Worm (Caenorhabditis elegans) whole organism, L1 larva: ENCODE measurements around the gene F52G3.1.

Source experiments
- C16A3.4 ChIP-seq: fragments of 150-350 bp; optimal IDR thresholded peaks from 2 replicates; lab custom pipeline; 2014; ENCODE audit warnings: missing biosample characterization, missing genetic modification characterization
- C34B4.2 ChIP-seq: sonication (generic microtip); optimal IDR thresholded peaks from 2 replicates; lab custom pipeline; 2017; ENCODE audit warnings: mild to moderate bottlenecking, missing genetic modification characterization, missing compliant biosample characterization
- F16B12.6 ChIP-seq: fragments of 150-350 bp; optimal IDR thresholded peaks from 2 replicates; lab custom pipeline; 2014; ENCODE audit warnings: missing biosample characterization, missing genetic modification characterization
- alr-1 ChIP-seq: fragments of 200-800 bp; sonication (Bioruptor generic); optimal IDR thresholded peaks from 2 replicates; lab custom pipeline; 2018; ENCODE audit warnings: borderline replicate concordance, mild to moderate bottlenecking, missing genetic modification characterization, missing compliant biosample characterization
- ceh-8 ChIP-seq: fragments of 200-800 bp; sonication (Bioruptor generic); optimal IDR thresholded peaks from 2 replicates; lab custom pipeline; 2018; ENCODE audit warnings: mild to moderate bottlenecking, missing genetic modification characterization, moderate library complexity, missing compliant biosample characterization
- ceh-82 ChIP-seq, 3 experiments: fragments of 150-350 bp in 1 of 3; sonication (generic microtip) in 2 of 3; optimal IDR thresholded peaks; 2 replicates each; lab custom pipeline; 2014 to 2017; ENCODE audit warnings: missing biosample characterization in 3 of 3, missing genetic modification characterization in 3 of 3
- efl-3 ChIP-seq: fragments of 200-800 bp; sonication (Bioruptor generic); optimal IDR thresholded peaks from 2 replicates; lab custom pipeline; 2018; ENCODE audit warnings: mild to moderate bottlenecking, missing genetic modification characterization, missing compliant biosample characterization
- elt-2 ChIP-seq: sonication (generic microtip); optimal IDR thresholded peaks from 2 replicates; lab custom pipeline; 2016; ENCODE audit warnings: missing genetic modification characterization, mild to moderate bottlenecking, inconsistent platforms, missing compliant biosample characterization, missing genetic modification reagents
- elt-3 ChIP-seq, 6 experiments: fragments of 150-350 bp in 1 of 6; sonication (generic microtip); optimal IDR thresholded peaks; 2 replicates each; lab custom pipeline; 2017 to 2018; ENCODE audit warnings: missing biosample characterization in 6 of 6, missing genetic modification characterization in 6 of 6, inconsistent platforms in 1 of 6
- ets-5 ChIP-seq: fragments of 200-800 bp; sonication (Bioruptor generic); IDR thresholded peaks from 2 replicates; pipeline ENCODE4 v1.3.6; 2022; ENCODE audit warnings: missing genetic modification characterization, missing compliant biosample characterization
- fos-1 ChIP-seq: fragments of 150-350 bp; optimal IDR thresholded peaks from 2 replicates; lab custom pipeline; 2014; ENCODE audit warnings: missing biosample characterization, missing genetic modification characterization
- hpl-2 ChIP-seq: fragments of 150-350 bp; optimal IDR thresholded peaks from 2 replicates; lab custom pipeline; 2014; ENCODE audit warnings: missing biosample characterization, missing genetic modification reagents, missing genetic modification characterization
- isw-1 ChIP-seq: fragments of 200-800 bp; sonication (Bioruptor generic); IDR thresholded peaks from 2 replicates; pipeline ENCODE4 v1.3.6; 2022; ENCODE audit warnings: missing genetic modification characterization, missing compliant biosample characterization
- jun-1 ChIP-seq: fragments of 150-350 bp; optimal IDR thresholded peaks from 2 replicates; lab custom pipeline; 2014; ENCODE audit warnings: missing biosample characterization, missing genetic modification reagents, missing genetic modification characterization
- lin-14 ChIP-seq: fragments of 200-800 bp; sonication (Bioruptor generic); optimal IDR thresholded peaks from 2 replicates; lab custom pipeline; 2018; ENCODE audit warnings: mild to moderate bottlenecking, missing genetic modification characterization, moderate library complexity, missing compliant biosample characterization
- lsy-2 ChIP-seq, 2 experiments: fragments of 150-350 bp; optimal IDR thresholded peaks; 2 replicates each; lab custom pipeline; 2014; ENCODE audit warnings: missing biosample characterization in 2 of 2, missing genetic modification characterization in 2 of 2
- mab-9 ChIP-seq: fragments of 200-800 bp; sonication (Bioruptor generic); IDR thresholded peaks from 2 replicates; pipeline ENCODE4 v1.3.6; 2022; ENCODE audit warnings: missing genetic modification reagents, missing genetic modification characterization, missing compliant biosample characterization
- nhr-19 ChIP-seq: fragments of 200-800 bp; sonication (Bioruptor generic); conservative IDR thresholded peaks from 2 replicates; pipeline ENCODE4 v1.3.6; 2022; ENCODE audit warnings: missing genetic modification characterization, missing compliant biosample characterization
- nhr-28 ChIP-seq: fragments of 150-350 bp; optimal IDR thresholded peaks from 2 replicates; lab custom pipeline; 2014; ENCODE audit warnings: missing biosample characterization, missing genetic modification characterization
- nhr-47 ChIP-seq: sonication (generic microtip); optimal IDR thresholded peaks from 2 replicates; lab custom pipeline; 2016; ENCODE audit warnings: mild to moderate bottlenecking, missing genetic modification characterization, moderate library complexity, missing compliant biosample characterization
- nhr-71 ChIP-seq: sonication (generic microtip); optimal IDR thresholded peaks from 2 replicates; lab custom pipeline; 2016; ENCODE audit warnings: mild to moderate bottlenecking, missing genetic modification characterization, moderate library complexity, missing compliant biosample characterization
- nhr-77 ChIP-seq: fragments of 150-350 bp; optimal IDR thresholded peaks from 2 replicates; lab custom pipeline; 2014; ENCODE audit warnings: missing biosample characterization, missing genetic modification characterization
- nhr-84 ChIP-seq: sonication (generic microtip); optimal IDR thresholded peaks from 2 replicates; lab custom pipeline; 2017; ENCODE audit warnings: missing biosample characterization, missing genetic modification characterization
- nhr-85 ChIP-seq: sonication (generic microtip); peaks from one replicate; lab custom pipeline; 2016; ENCODE audit warnings: missing genetic modification characterization, inconsistent platforms, missing compliant biosample characterization
- nhr-90 ChIP-seq: sonication (generic microtip); optimal IDR thresholded peaks from 2 replicates; lab custom pipeline; 2016; ENCODE audit warnings: mild to moderate bottlenecking, missing genetic modification characterization, missing compliant biosample characterization; ENCODE audit not compliant: poor library complexity
- pag-3 ChIP-seq: sonication (generic microtip); optimal IDR thresholded peaks from 2 replicates; lab custom pipeline; 2017; ENCODE audit warnings: missing genetic modification characterization, mild to moderate bottlenecking, missing compliant biosample characterization, antibody characterized with exemption, borderline replicate concordance; ENCODE audit not compliant: insufficient read depth
- rnt-1 ChIP-seq: sonication (generic microtip); optimal IDR thresholded peaks from 2 replicates; lab custom pipeline; 2016; ENCODE audit warnings: mild to moderate bottlenecking, missing genetic modification characterization, moderate library complexity, missing compliant biosample characterization
- sptf-1 ChIP-seq: fragments of 150-350 bp; optimal IDR thresholded peaks from 2 replicates; lab custom pipeline; 2014; ENCODE audit warnings: missing biosample characterization, missing genetic modification characterization
- tbx-2 ChIP-seq: sonication (generic microtip); optimal IDR thresholded peaks from 2 replicates; lab custom pipeline; 2016; ENCODE audit warnings: missing genetic modification characterization, missing compliant biosample characterization
- unc-86 ChIP-seq: sonication (generic microtip); optimal IDR thresholded peaks from 2 replicates; lab custom pipeline; 2016; ENCODE audit warnings: missing genetic modification characterization, missing compliant biosample characterization
- unc-98 ChIP-seq: fragments of 200-800 bp; sonication (Bioruptor generic); IDR thresholded peaks from 2 replicates; pipeline ENCODE4 v1.3.6; 2022; ENCODE audit warnings: missing genetic modification characterization, missing compliant biosample characterization
- xbp-1 ChIP-seq: sonication (generic microtip); optimal IDR thresholded peaks from 2 replicates; lab custom pipeline; 2016; ENCODE audit warnings: missing genetic modification characterization, missing compliant biosample characterization
- zag-1 ChIP-seq: fragments of 150-350 bp; optimal IDR thresholded peaks from 2 replicates; lab custom pipeline; 2014; ENCODE audit warnings: missing biosample characterization, missing genetic modification characterization
- ztf-11 ChIP-seq, 2 experiments: sonication (generic microtip); optimal IDR thresholded peaks; 2 replicates each; lab custom pipeline; 2016 to 2017; ENCODE audit warnings: missing genetic modification characterization in 2 of 2, missing biosample characterization in 1 of 2, missing compliant biosample characterization in 1 of 2

Gene F52G3.1

ce11 chrX:16998003-16998402 is 34.3 kb downstream of the F52G3.1 start (continued):
- TF ChIP-seq efl-3 (GFP tag; lab: Kevin White, UChicago) (no peak), elt-3 (tag; optimal IDR thresholded peaks at IDR 0.05; lab: Kevin White, UChicago) (peak in 1 of 6 experiments; percentile 17), alr-1 (tag; lab: Kevin White, UChicago) (no peak), pag-3 (tag; lab: Kevin White, UChicago) (no peak), zag-1 (tag; lab: Kevin White, UChicago) (no peak), unc-86 (tag; lab: Kevin White, UChicago) (no peak), nhr-77 (no peak), unc-98 (GFP tag; lab: Robert Waterston, UW) (no peak)

- TF ChIP-seq lin-14 (GFP tag; lab: Kevin White, UChicago) (peak; percentile 39), rnt-1 (tag; lab: Kevin White, UChicago) (no peak), lsy-2 (tag; optimal IDR thresholded peaks at IDR 0.05; lab: Kevin White, UChicago) (peak in 1 of 2 experiments; percentile 6)
- TF ChIP-seq, all 84 proteins: peak for 2
Observed at ce11 chrX:16998981-16999380, 35.3 kb downstream of the F52G3.1 start.

DNA sequence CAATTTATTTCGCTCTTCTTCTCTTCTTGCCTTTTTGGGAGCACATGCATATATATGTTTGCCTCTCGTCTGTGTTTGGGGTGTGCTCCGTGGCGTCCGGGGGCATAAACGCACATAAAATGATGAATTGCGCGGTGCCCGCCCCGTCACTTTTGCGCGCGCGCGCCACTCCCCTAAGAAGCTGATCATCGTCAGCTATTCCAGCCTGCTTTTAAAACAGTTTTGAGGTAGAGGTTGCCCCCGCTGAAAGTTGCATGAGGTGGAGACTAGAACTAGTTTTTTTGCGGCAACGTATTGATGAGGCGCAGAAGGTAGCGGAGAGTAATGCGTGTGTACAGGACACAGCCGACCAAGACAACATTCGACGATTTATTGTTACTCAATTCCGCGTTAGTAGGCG is 36.0 kb downstream of the F52G3.1 start:
- TF ChIP-seq nhr-85 (tag; lab: Kevin White, UChicago) (peak; percentile 54), nhr-84 (tag; lab: Kevin White, UChicago) (no peak)

DNA sequence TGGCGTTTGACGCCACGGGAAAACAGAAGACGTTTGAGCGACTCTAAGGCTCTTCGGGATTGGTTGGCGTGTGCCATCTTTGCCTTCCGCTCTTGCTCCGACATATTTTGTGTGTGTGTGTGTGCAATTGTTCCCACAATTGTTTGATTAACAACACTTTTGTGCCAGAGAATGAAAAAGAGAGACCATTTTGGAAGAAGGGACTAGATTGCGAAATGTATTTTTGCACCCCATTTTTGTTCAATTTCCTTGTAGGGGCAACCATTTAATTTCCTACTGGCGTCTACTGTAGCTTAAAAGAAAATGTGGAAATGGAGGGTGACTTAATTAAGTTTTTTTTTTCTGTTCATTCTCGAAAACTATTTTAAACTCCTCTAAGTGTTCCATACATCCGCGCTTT is 38.5 kb downstream of the F52G3.1 start:
- TF ChIP-seq nhr-77 (no peak), ceh-82 (tag; optimal IDR thresholded peaks at IDR 0.05; lab: Kevin White, UChicago) (peak in 1 of 3 experiments; percentile 19), lsy-2 (tag; optimal IDR thresholded peaks at IDR 0.05; lab: Kevin White, UChicago) (peak in 1 of 2 experiments; percentile 35), xbp-1 (tag; lab: Kevin White, UChicago) (peak; percentile 44), nhr-71 (tag; lab: Kevin White, UChicago) (peak; percentile 32), sptf-1 (tag; lab: Kevin White, UChicago) (no peak), fos-1 (tag; lab: Kevin White, UChicago) (no peak), alr-1 (tag; lab: Kevin White, UChicago) (no peak), ceh-8 (GFP tag; lab: Kevin White, UChicago) (no peak), lin-14 (GFP tag; lab: Kevin White, UChicago) (peak; percentile 58), C34B4.2 (tag; lab: Kevin White, UChicago) (no peak), F16B12.6 (tag; lab: Kevin White, UChicago) (no peak), ztf-11 (tag; optimal IDR thresholded peaks at IDR 0.05; lab: Kevin White, UChicago) (no peak), nhr-19 (GFP tag; lab: Robert Waterston, UW) (no peak)

DNA sequence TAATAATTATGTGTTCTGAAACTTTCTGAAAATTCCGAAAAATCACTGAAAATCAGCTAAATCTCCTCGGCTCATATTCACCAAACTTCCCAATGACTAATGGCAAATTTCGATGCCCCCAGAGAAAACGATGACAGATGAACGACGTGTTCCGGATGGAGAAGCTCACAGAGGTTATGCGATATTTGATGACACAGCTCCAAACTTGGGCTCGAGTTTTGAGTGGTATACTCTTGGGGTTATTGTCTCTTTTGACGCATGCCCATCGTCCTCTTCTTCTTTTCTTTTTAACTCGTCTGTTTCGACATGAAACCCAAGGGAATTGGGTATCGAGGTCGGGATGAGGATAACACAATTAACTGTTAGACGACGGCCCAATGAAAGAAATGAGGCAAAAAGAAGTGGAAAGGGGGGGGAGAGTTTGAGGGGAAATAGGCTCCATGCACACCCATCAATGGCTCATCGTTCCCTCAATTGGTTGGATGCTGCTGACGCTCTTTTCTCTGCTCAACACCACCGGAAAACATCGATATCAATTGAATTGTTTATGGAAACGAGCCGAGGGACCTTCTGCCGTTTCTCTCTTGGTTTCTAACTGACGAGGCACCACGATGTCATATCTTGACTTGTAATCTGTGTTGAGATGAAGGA is 39.9 kb downstream of the F52G3.1 start:
- TF ChIP-seq lin-14 (GFP tag; lab: Kevin White, UChicago) (peak; percentile 82), unc-86 (tag; lab: Kevin White, UChicago) (no peak), nhr-47 (tag; lab: Kevin White, UChicago) (peak; percentile 12), mab-9 (peak; percentile 53), tbx-2 (tag; lab: Kevin White, UChicago) (peak; percentile 62), ets-5 (GFP tag; lab: Robert Waterston, UW) (no peak), isw-1 (GFP tag; lab: Robert Waterston, UW) (no peak), jun-1 (tag; lab: Kevin White, UChicago) (no peak), elt-2 (no peak), nhr-90 (tag; lab: Kevin White, UChicago) (no peak), nhr-71 (tag; lab: Kevin White, UChicago) (peak; percentile 20), lsy-2 (tag; optimal IDR thresholded peaks at IDR 0.05; lab: Kevin White, UChicago) (peak in 1 of 2 experiments; percentile 15), nhr-28 (tag; lab: Kevin White, UChicago) (no peak), C16A3.4 (tag; lab: Kevin White, UChicago) (no peak), unc-98 (GFP tag; lab: Robert Waterston, UW) (no peak), rnt-1 (tag; lab: Kevin White, UChicago) (no peak), hpl-2 (GFP tag; lab: Kevin White, UChicago) (no peak)
- TF ChIP-seq, all 84 proteins: peak for 6
